Worm (Caenorhabditis elegans): ENCODE results near the gene swsn-4.

Gene swsn-4

DNA sequence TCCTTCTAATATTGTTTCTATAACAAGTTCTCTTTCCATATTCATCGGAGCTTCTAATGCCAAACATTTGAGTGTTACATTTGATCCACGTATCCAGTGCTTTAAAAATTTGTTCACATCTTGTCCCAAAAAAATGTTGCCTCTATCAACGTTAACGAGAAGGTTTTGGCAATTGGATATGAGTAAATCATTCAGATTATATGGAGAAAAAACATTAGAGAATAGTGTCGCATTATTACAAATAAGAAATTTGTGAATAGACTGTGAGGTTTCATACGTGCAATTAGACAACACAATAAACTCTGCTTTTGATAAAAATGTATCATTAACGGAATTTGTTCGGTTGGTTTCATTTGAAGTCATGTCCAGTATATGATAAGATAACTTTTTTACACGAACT lies 34.1 kb downstream of the swsn-4 start, which contains the start of gene mboa-4:
mboa-4 (minus strand) TSS at position 101 of the 400 bp plus-strand sequence.
- no peak for TF ChIP-seq egl-27 (tag; optimal IDR thresholded peaks at IDR 0.05)
- TF ChIP-seq pqm-1 (tag; optimal IDR thresholded peaks at IDR 0.05), result no peak
- TF ChIP-seq zfp-3 (GFP tag; conservative IDR thresholded peaks at IDR 0.05), result no peak
- no peak for TF ChIP-seq ceh-28 (tag; optimal IDR thresholded peaks at IDR 0.05)
- no peak for TF ChIP-seq nhr-10 (tag; optimal IDR thresholded peaks at IDR 0.05)
- no peak for TF ChIP-seq cey-2 (tag; optimal IDR thresholded peaks at IDR 0.05; ENCODE audit: borderline replicate concordance, insufficient read depth)
- TF ChIP-seq madf-9 (GFP tag; conservative IDR thresholded peaks at IDR 0.05), result no peak
- no peak for TF ChIP-seq unc-39 (tag; optimal IDR thresholded peaks at IDR 0.05)
- TF ChIP-seq fos-1 (tag; optimal IDR thresholded peaks at IDR 0.05), result no peak
- no peak for TF ChIP-seq T20F7.1 (GFP tag; optimal IDR thresholded peaks at IDR 0.05)

DNA sequence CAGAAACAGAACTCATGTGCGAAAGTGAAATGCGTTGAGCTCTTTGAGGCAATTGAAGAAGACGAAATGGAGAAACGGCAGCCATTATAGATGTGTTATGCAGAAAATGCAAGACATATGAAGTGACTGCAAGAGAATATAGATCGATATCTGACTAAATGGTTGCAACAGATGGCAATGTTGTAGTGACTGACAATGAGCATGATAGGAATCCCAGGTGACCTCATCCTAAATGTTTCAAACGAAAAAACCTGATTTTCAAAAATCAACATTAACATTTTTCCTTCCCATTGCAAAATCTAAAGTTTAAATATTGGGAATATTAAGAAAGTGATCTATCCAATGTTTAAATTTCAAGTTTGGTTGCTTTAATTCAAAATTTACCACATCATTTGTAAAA lies 34.9 kb downstream of the swsn-4 start, which contains the start of gene C08F8.15:
C08F8.15 (minus strand) TSS at position 101 of the 400 bp plus-strand sequence.
- TF ChIP-seq nhr-28 (tag; optimal IDR thresholded peaks at IDR 0.05) (no peak), lin-39 (tag; optimal IDR thresholded peaks at IDR 0.05) (no peak), mes-2 (tag; optimal IDR thresholded peaks at IDR 0.05; ENCODE audit: poor library complexity, severe bottlenecking) (no peak), gei-8 (GFP tag; optimal IDR thresholded peaks at IDR 0.05) (no peak), ZK546.5 (tag; optimal IDR thresholded peaks at IDR 0.05) (no peak), egl-43 (GFP tag; IDR thresholded peaks at IDR 0.05) (no peak), ztf-7 (tag; optimal IDR thresholded peaks at IDR 0.05) (no peak)

DNA sequence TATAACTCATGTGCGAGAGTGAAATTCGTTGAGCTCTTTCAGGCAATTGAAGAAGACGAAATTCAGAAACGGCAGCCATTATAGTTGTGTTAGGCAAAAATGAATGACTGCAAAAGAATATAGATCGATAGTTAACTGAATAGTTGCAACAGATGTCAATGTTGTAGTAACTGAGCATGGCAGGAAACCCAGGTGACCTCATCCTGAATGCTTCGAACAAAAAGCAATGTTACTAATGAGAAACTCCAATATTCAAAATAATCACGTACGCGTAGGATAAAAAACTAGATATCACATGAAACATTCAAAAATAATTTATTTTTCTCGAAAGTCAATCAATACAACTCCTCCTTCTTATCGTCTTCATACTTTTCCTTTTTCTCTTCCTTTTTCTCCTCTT lies 36.6 kb downstream of the swsn-4 start, which contains the start of gene fbxb-9:
fbxb-9 (minus strand) TSS at position 101 of the 400 bp plus-strand sequence.
- TF ChIP-seq mxl-3 (GFP tag; optimal IDR thresholded peaks at IDR 0.05) (no peak), fkh-10 (GFP tag; optimal IDR thresholded peaks at IDR 0.05) (no peak), F37D6.2 (tag; optimal IDR thresholded peaks at IDR 0.05) (no peak), daf-16 (GFP tag; optimal IDR thresholded peaks at IDR 0.05) (no peak), daf-16 (tag; optimal IDR thresholded peaks at IDR 0.05) (no peak), ZK337.2 (GFP tag; IDR thresholded peaks at IDR 0.05) (no peak), T20F7.1 (GFP tag; optimal IDR thresholded peaks at IDR 0.05) (no peak), lin-13 (GFP tag; optimal IDR thresholded peaks at IDR 0.05) (no peak), hif-1 (tag; optimal IDR thresholded peaks at IDR 0.05) (no peak), ztf-7 (tag; optimal IDR thresholded peaks at IDR 0.05) (no peak), daf-12 (tag; optimal IDR thresholded peaks at IDR 0.05) (no peak), set-16 (GFP tag; IDR thresholded peaks at IDR 0.05) (no peak), T26A8.4 (GFP tag; IDR thresholded peaks at IDR 0.05) (no peak), mep-1 (tag; optimal IDR thresholded peaks at IDR 0.05) (no peak), hlh-11 (tag; optimal IDR thresholded peaks at IDR 0.05) (no peak), ceh-32 (tag; optimal IDR thresholded peaks at IDR 0.05; ENCODE audit: poor library complexity) (no peak), lim-7 (GFP tag; IDR thresholded peaks at IDR 0.05) (no peak), mdl-1 (tag; optimal IDR thresholded peaks at IDR 0.05) (no peak), lin-38 (GFP tag; IDR thresholded peaks at IDR 0.05) (no peak), Y105C5A.15 (GFP tag; IDR thresholded peaks at IDR 0.05) (no peak), D1046.2 (GFP tag; IDR thresholded peaks at IDR 0.05) (no peak)

DNA sequence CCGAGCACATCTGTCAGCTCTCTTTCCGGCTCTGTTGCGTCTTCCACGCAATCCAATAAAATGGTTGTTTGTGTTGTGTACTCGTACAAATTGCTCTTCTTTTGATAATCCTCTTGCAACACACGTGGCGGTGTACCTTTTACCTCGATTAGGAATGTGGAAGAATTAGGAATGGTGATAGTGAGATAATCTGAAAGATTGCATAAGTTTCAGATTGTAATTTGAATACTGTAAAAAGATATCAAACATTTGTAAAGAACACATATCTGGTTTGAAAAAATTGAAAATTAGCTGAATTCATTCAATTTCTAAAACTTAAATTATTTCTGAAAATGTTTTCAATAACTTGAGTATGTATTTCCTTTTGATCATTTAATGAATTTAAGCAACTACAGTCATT lies 39.0 kb downstream of the swsn-4 start, which contains the start of gene C08F8.6:
C08F8.6 (minus strand) TSS at position 101 of the 400 bp plus-strand sequence.
- no peak for TF ChIP-seq unc-39 (tag; optimal IDR thresholded peaks at IDR 0.05)
- no peak for TF ChIP-seq Y5F2A.4 (GFP tag; optimal IDR thresholded peaks at IDR 0.05)
- TF ChIP-seq lir-3 (tag; optimal IDR thresholded peaks at IDR 0.05), result no peak
- TF ChIP-seq zfp-2 (tag; optimal IDR thresholded peaks at IDR 0.05), result no peak
- TF ChIP-seq lin-13 (GFP tag; optimal IDR thresholded peaks at IDR 0.05), result no peak
- no peak for TF ChIP-seq nhr-102 (tag; optimal IDR thresholded peaks at IDR 0.05)
- TF ChIP-seq ama-1 (optimal IDR thresholded peaks at IDR 0.05), result no peak
- TF ChIP-seq lim-7 (GFP tag; IDR thresholded peaks at IDR 0.05), result no peak
- no peak for TF ChIP-seq mes-2 (tag; optimal IDR thresholded peaks at IDR 0.05; ENCODE audit: poor library complexity, severe bottlenecking)
